Worm (Caenorhabditis elegans): ENCODE measurements around the gene gbb-1.

The gbb-1 gene

ce11 chrX:2975421-2975820 lies 17.7 kb downstream of the gbb-1 start:
- TF ChIP-seq lsy-2 (tag; optimal IDR thresholded peaks at IDR 0.05) (peak in 1 of 2 experiments; percentile 12), nhr-10 (tag; optimal IDR thresholded peaks at IDR 0.05) (no peak), nhr-129 (tag; optimal IDR thresholded peaks at IDR 0.05) (peak; percentile 49), mab-5 (tag; optimal IDR thresholded peaks at IDR 0.05) (peak; percentile 77), aly-2 (tag; optimal IDR thresholded peaks at IDR 0.05) (no peak), sma-9 (GFP tag; optimal IDR thresholded peaks at IDR 0.05) (peak; percentile 37), sma-9 (tag; optimal IDR thresholded peaks at IDR 0.05) (no peak), sma-3 (GFP tag; optimal IDR thresholded peaks at IDR 0.05) (no peak), ztf-4 (tag; optimal IDR thresholded peaks at IDR 0.05) (peak; percentile 8)

ce11 chrX:2976148-2976547 lies 18.4 kb downstream of the gbb-1 start, which contains the start of gene aakg-3:
TSS of gene aakg-3 (plus strand) at chrX:2976448.
- TF ChIP-seq elt-3 (tag; optimal IDR thresholded peaks at IDR 0.05) (no peak), peb-1 (tag; optimal IDR thresholded peaks at IDR 0.05) (no peak), ama-1 (optimal IDR thresholded peaks at IDR 0.05) (no peak)

ce11 chrX:2978100-2978499 lies 20.4 kb downstream of the gbb-1 start:
- TF ChIP-seq Y55F3AM.14 (GFP tag; optimal IDR thresholded peaks at IDR 0.05) (no peak), nhr-237 (tag; optimal IDR thresholded peaks at IDR 0.05) (no peak), blmp-1 (tag; optimal IDR thresholded peaks at IDR 0.05; ENCODE audit: insufficient read depth) (no peak), nhr-23 (tag; optimal IDR thresholded peaks at IDR 0.05) (no peak), snpc-4 (tag; optimal IDR thresholded peaks at IDR 0.05) (peak; percentile 7), elt-1 (tag; optimal IDR thresholded peaks at IDR 0.05) (no peak), ztf-4 (tag; optimal IDR thresholded peaks at IDR 0.05) (no peak), dmd-4 (tag; optimal IDR thresholded peaks at IDR 0.05) (no peak)

ce11 chrX:2981715-2982114 lies 24.0 kb downstream of the gbb-1 start, which contains the start of gene nspg-5:
TSS of gene nspg-5 (plus strand) at chrX:2982015.
- TF ChIP-seq aly-2 (tag; optimal IDR thresholded peaks at IDR 0.05): no peak
- TF ChIP-seq ceh-16 (tag; optimal IDR thresholded peaks at IDR 0.05): no peak
- TF ChIP-seq nhr-237 (tag; optimal IDR thresholded peaks at IDR 0.05): no peak
- no peak for TF ChIP-seq nhr-12 (tag; optimal IDR thresholded peaks at IDR 0.05)
- no peak for TF ChIP-seq ztf-11 (tag; optimal IDR thresholded peaks at IDR 0.05)
- TF ChIP-seq nhr-25 (tag; optimal IDR thresholded peaks at IDR 0.05): no peak
- no peak for TF ChIP-seq crh-2 (tag; optimal IDR thresholded peaks at IDR 0.05)
- no peak for TF ChIP-seq sem-4 (tag; optimal IDR thresholded peaks at IDR 0.05)
- TF ChIP-seq nhr-129 (tag; optimal IDR thresholded peaks at IDR 0.05): no peak
- no peak for TF ChIP-seq sma-3 (GFP tag; optimal IDR thresholded peaks at IDR 0.05)
- no peak for TF ChIP-seq unc-62 (GFP tag; optimal IDR thresholded peaks at IDR 0.05)
- no peak for TF ChIP-seq nhr-21 (tag; optimal IDR thresholded peaks at IDR 0.05)
- TF ChIP-seq fos-1 (tag; optimal IDR thresholded peaks at IDR 0.05): no peak
- TF ChIP-seq nhr-11 (tag; optimal IDR thresholded peaks at IDR 0.05): no peak
- no peak for TF ChIP-seq elt-3 (tag; optimal IDR thresholded peaks at IDR 0.05)
- no peak for TF ChIP-seq ztf-1 (GFP tag; conservative IDR thresholded peaks at IDR 0.05)
- no peak for TF ChIP-seq ztf-4 (tag; optimal IDR thresholded peaks at IDR 0.05)
- no peak for TF ChIP-seq dmd-4 (tag; optimal IDR thresholded peaks at IDR 0.05)
- TF ChIP-seq unc-55 (GFP tag; optimal IDR thresholded peaks at IDR 0.05): no peak
- TF ChIP-seq lin-13 (GFP tag; optimal IDR thresholded peaks at IDR 0.05): no peak

- TF ChIP-seq ceh-82 (tag; optimal IDR thresholded peaks at IDR 0.05) (no peak), ztf-1 (GFP tag; conservative IDR thresholded peaks at IDR 0.05) (no peak), elt-3 (tag; optimal IDR thresholded peaks at IDR 0.05) (no peak), mab-5 (tag; optimal IDR thresholded peaks at IDR 0.05) (no peak), nhr-6 (tag; optimal IDR thresholded peaks at IDR 0.05) (no peak), lsy-2 (tag; optimal IDR thresholded peaks at IDR 0.05) (no peak), lin-39 (tag; optimal IDR thresholded peaks at IDR 0.05) (no peak), fos-1 (tag; optimal IDR thresholded peaks at IDR 0.05) (no peak), sma-3 (GFP tag; optimal IDR thresholded peaks at IDR 0.05) (no peak), unc-62 (GFP tag; optimal IDR thresholded peaks at IDR 0.05) (no peak)
Measured at ce11 chrX:2983996-2984395, 26.3 kb downstream of the gbb-1 start, which contains the start of gene osm-5. TSS of gene osm-5 (plus strand) at chrX:2984263.

All from whole organism, L2 larva.